Worm (Caenorhabditis elegans): ENCODE results near the gene prkl-1.

DNA sequence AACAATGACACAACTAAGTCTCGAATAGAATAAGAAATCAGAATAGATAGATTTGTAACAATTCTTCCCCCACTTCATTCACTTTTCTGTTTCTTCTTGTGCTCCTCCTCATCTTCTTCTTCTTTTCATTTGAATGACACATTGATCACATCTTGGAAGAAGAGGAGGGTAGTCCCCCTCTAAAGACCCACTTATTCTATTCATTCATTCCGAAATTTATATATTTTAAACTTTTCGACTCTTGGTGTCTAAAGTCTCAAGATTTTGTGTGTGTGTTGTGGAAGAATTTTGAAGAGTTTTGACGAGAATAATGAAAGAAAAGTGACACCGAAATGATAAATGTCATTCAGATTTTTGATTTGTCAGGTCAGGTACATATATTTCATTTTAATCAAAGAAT is 4.3 kb upstream of the prkl-1 start:
- TF ChIP-seq unc-62 (GFP tag; optimal IDR thresholded peaks at IDR 0.05), result no peak
- TF ChIP-seq Y56A3A.18 (GFP tag; IDR thresholded peaks at IDR 0.05), result no peak
- no peak for TF ChIP-seq F57A8.1 (GFP tag; optimal IDR thresholded peaks at IDR 0.05)
- TF ChIP-seq F55B11.4 (tag; optimal IDR thresholded peaks at IDR 0.05; ENCODE audit: borderline replicate concordance, insufficient read depth), result no peak
- no peak for TF ChIP-seq nhr-120 (GFP tag; IDR thresholded peaks at IDR 0.05)
- no peak for TF ChIP-seq Y53G8AR.9 (GFP tag; conservative IDR thresholded peaks at IDR 0.05)
